Worm (Caenorhabditis elegans) whole organism, late embryonic: ENCODE measurements around the gene clh-4.

Experiments used
- C08G9.2 ChIP-seq: sonication (generic microtip); optimal IDR thresholded peaks from 2 replicates; lab custom pipeline; 2016; ENCODE audit warnings: mild to moderate bottlenecking, missing genetic modification characterization, moderate library complexity, missing compliant biosample characterization
- C38D4.7 ChIP-seq: fragments of 200-800 bp; sonication (Bioruptor generic); optimal IDR thresholded peaks from 2 replicates; lab custom pipeline; 2018; ENCODE audit warnings: mild to moderate bottlenecking, missing genetic modification characterization, moderate library complexity, missing compliant biosample characterization
- T23F11.4 ChIP-seq: fragments of 200-800 bp; sonication (Bioruptor generic); optimal IDR thresholded peaks from 2 replicates; lab custom pipeline; 2018; ENCODE audit warnings: mild to moderate bottlenecking, missing genetic modification characterization, missing compliant biosample characterization
- Y22D7AL.16 ChIP-seq: sonication (generic microtip); optimal IDR thresholded peaks from 2 replicates; lab custom pipeline; 2016; ENCODE audit warnings: missing genetic modification characterization, missing compliant biosample characterization
- ceh-14 ChIP-seq: sonication (generic microtip); optimal IDR thresholded peaks from 2 replicates; lab custom pipeline; 2016; ENCODE audit warnings: missing genotype, missing genetic modification characterization, missing compliant biosample characterization
- ceh-18 ChIP-seq: sonication (generic microtip); optimal IDR thresholded peaks from 2 replicates; lab custom pipeline; 2016; ENCODE audit warnings: missing genetic modification characterization, missing compliant biosample characterization
- ceh-30 ChIP-seq: fragments of 150-350 bp; optimal IDR thresholded peaks from 2 replicates; lab custom pipeline; 2014; ENCODE audit warnings: missing biosample characterization, missing genetic modification characterization
- ceh-34 ChIP-seq: sonication (generic microtip); optimal IDR thresholded peaks from 2 replicates; lab custom pipeline; 2016; ENCODE audit warnings: mild to moderate bottlenecking, missing genetic modification characterization, missing compliant biosample characterization
- ceh-45 ChIP-seq: fragments of 200-800 bp; sonication (Bioruptor generic); IDR thresholded peaks from 2 replicates; pipeline ENCODE4 v1.3.6; 2022; ENCODE audit warnings: missing genetic modification reagents, missing genetic modification characterization, missing compliant biosample characterization
- ceh-6 ChIP-seq: fragments of 200-800 bp; sonication (Bioruptor generic); optimal IDR thresholded peaks from 2 replicates; lab custom pipeline; 2018; ENCODE audit warnings: mild to moderate bottlenecking, missing genetic modification characterization, missing compliant biosample characterization
- ceh-9 ChIP-seq: sonication (generic microtip); optimal IDR thresholded peaks from 2 replicates; lab custom pipeline; 2016; ENCODE audit warnings: mild to moderate bottlenecking, missing genetic modification characterization, inconsistent platforms, missing compliant biosample characterization
- dve-1 ChIP-seq: sonication (generic microtip); optimal IDR thresholded peaks from 2 replicates; lab custom pipeline; 2017; ENCODE audit warnings: antibody characterized with exemption, mild to moderate bottlenecking, missing genetic modification characterization, missing compliant biosample characterization
- ets-4 ChIP-seq: sonication (generic microtip); optimal IDR thresholded peaks from 2 replicates; lab custom pipeline; 2016; ENCODE audit warnings: missing genetic modification characterization, missing compliant biosample characterization
- eyg-1 ChIP-seq: sonication (generic microtip); optimal IDR thresholded peaks from 2 replicates; lab custom pipeline; 2016; ENCODE audit warnings: missing genotype, missing genetic modification characterization, missing compliant biosample characterization
- fkh-10 ChIP-seq: fragments of 150-350 bp; optimal IDR thresholded peaks from 2 replicates; lab custom pipeline; 2014; ENCODE audit warnings: missing biosample characterization, missing genetic modification reagents, missing genetic modification characterization
- fkh-6 ChIP-seq: sonication (generic microtip); optimal IDR thresholded peaks from 2 replicates; lab custom pipeline; 2016; ENCODE audit warnings: missing genetic modification characterization, missing compliant biosample characterization
- gmeb-2 ChIP-seq: sonication (generic microtip); optimal IDR thresholded peaks from 2 replicates; lab custom pipeline; 2016; ENCODE audit warnings: missing genetic modification characterization, inconsistent platforms, missing compliant biosample characterization
- hlh-13 ChIP-seq: fragments of 200-800 bp; sonication (Bioruptor generic); optimal IDR thresholded peaks from 2 replicates; lab custom pipeline; 2018; ENCODE audit warnings: mild to moderate bottlenecking, missing genetic modification characterization, missing compliant biosample characterization
- hlh-15 ChIP-seq: sonication (generic microtip); optimal IDR thresholded peaks from 2 replicates; lab custom pipeline; 2016; ENCODE audit warnings: missing genetic modification characterization, missing compliant biosample characterization
- hlh-30 ChIP-seq: sonication (generic microtip); optimal IDR thresholded peaks from 2 replicates; lab custom pipeline; 2017; ENCODE audit warnings: antibody characterized with exemption, missing genetic modification characterization, missing compliant biosample characterization; ENCODE audit not compliant: insufficient read depth
- hlh-6 ChIP-seq: sonication (generic microtip); optimal IDR thresholded peaks from 2 replicates; lab custom pipeline; 2016; ENCODE audit warnings: missing genotype, missing genetic modification characterization, missing compliant biosample characterization
- lim-6 ChIP-seq: sonication (generic microtip); optimal IDR thresholded peaks from 2 replicates; lab custom pipeline; 2016; ENCODE audit warnings: missing genetic modification characterization, missing compliant biosample characterization
- npax-4 ChIP-seq: sonication (generic microtip); optimal IDR thresholded peaks from 2 replicates; lab custom pipeline; 2016; ENCODE audit warnings: missing genetic modification characterization, missing compliant biosample characterization
- pag-3 ChIP-seq: sonication (generic microtip); optimal IDR thresholded peaks from 2 replicates; lab custom pipeline; 2016; ENCODE audit warnings: missing compliant biosample characterization, missing genetic modification characterization, borderline replicate concordance
- pat-9 ChIP-seq: fragments of 200-800 bp; sonication (Bioruptor generic); optimal IDR thresholded peaks from 2 replicates; lab custom pipeline; 2018; ENCODE audit warnings: mild to moderate bottlenecking, missing genetic modification characterization, moderate library complexity, missing compliant biosample characterization
- pha-4 ChIP-seq: fragments of 150-350 bp; optimal IDR thresholded peaks from 2 replicates; lab custom pipeline; 2018; ENCODE audit warnings: missing biosample characterization, missing genetic modification reagents, missing genetic modification characterization
- pros-1 ChIP-seq: fragments of 150-350 bp; optimal IDR thresholded peaks from 2 replicates; lab custom pipeline; 2014; ENCODE audit warnings: missing biosample characterization, missing genetic modification reagents, missing genetic modification characterization
- rnt-1 ChIP-seq: sonication (generic microtip); optimal IDR thresholded peaks from 2 replicates; lab custom pipeline; 2016; ENCODE audit warnings: missing genetic modification characterization, missing compliant biosample characterization
- sdc-2 ChIP-seq: sonication (generic microtip); optimal IDR thresholded peaks from 2 replicates; lab custom pipeline; 2016; ENCODE audit warnings: missing genotype, missing genetic modification characterization, missing compliant biosample characterization
- unc-3 ChIP-seq, 2 experiments: fragments of 200-800 bp in 1 of 2; sonication (Bioruptor generic) in 1 of 2; sonication (generic microtip) in 1 of 2; conservative IDR thresholded peaks in 1 of 2; optimal IDR thresholded peaks in 1 of 2; 2 replicates each; pipeline versions ENCODE4 v1.3.6 to Lab custom; 2016 to 2022; ENCODE audit warnings: missing compliant biosample characterization in 2 of 2, missing genetic modification characterization in 2 of 2, missing genetic modification reagents in 1 of 2
- unc-55 ChIP-seq: sonication (generic microtip); optimal IDR thresholded peaks from 2 replicates; lab custom pipeline; 2017; ENCODE audit warnings: missing biosample characterization, missing genetic modification reagents, missing genetic modification characterization
- unc-86 ChIP-seq: sonication (generic microtip); optimal IDR thresholded peaks from 2 replicates; lab custom pipeline; 2016; ENCODE audit warnings: missing genetic modification characterization, missing compliant biosample characterization
- zip-5 ChIP-seq: sonication (generic microtip); optimal IDR thresholded peaks from 2 replicates; lab custom pipeline; 2016; ENCODE audit warnings: missing genetic modification characterization, missing compliant biosample characterization

clh-4 gene

DNA sequence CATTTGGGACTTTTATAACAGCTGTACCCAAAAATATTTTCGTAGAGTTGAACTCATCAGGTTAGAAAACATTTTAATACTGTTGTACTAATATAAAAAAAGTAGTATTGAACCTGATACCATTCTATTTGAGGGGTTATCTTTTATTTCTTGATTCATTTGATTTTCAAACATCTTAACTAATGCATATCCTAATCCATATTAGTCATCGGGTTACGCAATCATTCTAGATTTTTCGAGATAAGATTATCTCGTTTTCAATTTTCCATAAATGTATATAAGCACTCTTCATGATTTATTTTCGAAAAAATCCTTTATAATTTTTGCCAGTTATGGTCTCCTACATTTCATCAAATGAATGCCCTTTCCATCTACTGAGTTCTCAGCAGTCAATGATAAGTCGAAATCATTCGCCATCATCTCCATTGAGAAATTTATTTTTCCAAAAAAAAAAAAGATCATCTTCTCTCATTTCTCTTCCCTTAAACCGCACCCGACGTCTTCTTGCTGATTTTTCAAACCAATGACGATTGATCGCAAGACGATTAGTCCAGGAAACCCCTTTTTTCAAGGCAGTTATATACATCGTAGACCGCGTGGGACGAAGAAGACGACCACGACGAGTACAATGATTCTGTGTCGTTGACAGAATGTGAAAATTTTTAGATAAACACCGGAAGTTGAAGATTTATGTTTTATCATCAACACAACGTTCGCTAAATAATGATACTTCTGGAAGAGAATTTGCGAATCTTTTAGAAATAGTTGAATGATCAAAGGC, 38.2 kb upstream of the clh-4 start:
- TF ChIP-seq eyg-1 (tag; lab: Kevin White, UChicago) (no peak), pros-1 (tag; lab: Kevin White, UChicago) (no peak), sdc-2 (tag; lab: Kevin White, UChicago) (no peak), fkh-10 (no peak), hlh-30 (tag; lab: Kevin White, UChicago) (no peak), unc-55 (no peak), T23F11.4 (GFP tag; lab: Kevin White, UChicago) (no peak), C08G9.2 (no peak), hlh-15 (tag; lab: Kevin White, UChicago) (no peak), ceh-6 (GFP tag; lab: Kevin White, UChicago) (no peak), pag-3 (no peak), ceh-18 (tag; lab: Kevin White, UChicago) (no peak), ceh-9 (tag; lab: Kevin White, UChicago) (no peak), zip-5 (no peak)

- TF ChIP-seq unc-86 (tag; lab: Kevin White, UChicago) = no peak
- TF ChIP-seq rnt-1 (tag; lab: Kevin White, UChicago) = no peak
- no peak for TF ChIP-seq dve-1 (tag; lab: Kevin White, UChicago)
- no peak for TF ChIP-seq pha-4 (tag; lab: Kevin White, UChicago)
- TF ChIP-seq eyg-1 (tag; lab: Kevin White, UChicago) = no peak
- no peak for TF ChIP-seq lim-6
- no peak for TF ChIP-seq fkh-10
- no peak for TF ChIP-seq ets-4
- TF ChIP-seq C38D4.7 (GFP tag; lab: Kevin White, UChicago) = no peak
- TF ChIP-seq ceh-30 (tag; lab: Kevin White, UChicago) = no peak
- no peak for TF ChIP-seq gmeb-2 (tag; lab: Kevin White, UChicago)
- TF ChIP-seq hlh-15 (tag; lab: Kevin White, UChicago) = no peak
- no peak for TF ChIP-seq npax-4 (tag; lab: Kevin White, UChicago)
- no peak for TF ChIP-seq ceh-45
- no peak for TF ChIP-seq fkh-6 (tag; lab: Kevin White, UChicago)
- TF ChIP-seq pag-3 = no peak
- TF ChIP-seq hlh-13 = no peak
- TF ChIP-seq ceh-14 (tag; lab: Kevin White, UChicago) = no peak
- TF ChIP-seq, all 69 proteins: peak for 0
Observed at ce11 chrX:4137452-4138164, 37.2 kb upstream of the clh-4 start.

DNA sequence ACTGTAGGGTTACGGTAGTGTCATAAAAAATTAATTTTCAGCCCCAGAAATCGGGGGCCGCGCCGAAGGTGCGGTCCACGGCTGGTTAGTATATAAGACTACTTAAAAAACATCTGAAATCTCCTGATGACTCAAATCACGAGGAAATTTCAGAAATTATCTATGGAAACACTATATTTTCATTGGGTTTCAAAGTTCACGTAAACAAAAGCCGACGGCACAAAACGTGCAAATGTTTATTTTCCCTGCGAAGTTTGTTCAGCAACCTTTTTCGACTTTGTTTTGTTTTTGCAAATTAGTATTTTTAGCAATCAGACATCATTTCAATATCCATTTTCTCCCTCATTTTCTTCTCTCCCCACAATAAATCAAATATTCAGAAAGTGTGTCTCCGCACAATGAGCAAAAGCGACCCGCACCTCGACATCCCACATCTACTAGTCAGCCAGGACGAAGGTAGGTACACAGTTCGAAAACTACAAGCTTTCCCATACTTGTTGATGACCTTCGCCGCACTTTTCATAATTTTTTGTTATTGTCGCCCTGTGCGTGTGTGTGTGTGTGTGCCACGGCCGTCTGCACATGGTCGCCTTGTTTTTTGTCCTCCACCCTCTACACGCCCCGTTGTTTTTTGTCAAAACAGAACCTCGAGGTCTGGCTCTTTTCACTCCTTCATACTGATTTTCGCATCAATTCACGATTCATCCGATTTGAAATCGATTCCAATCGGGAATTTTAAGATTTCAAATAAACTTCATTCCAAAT, 36.4 kb upstream of the clh-4 start:
- no peak for TF ChIP-seq pha-4 (tag; lab: Kevin White, UChicago)

DNA sequence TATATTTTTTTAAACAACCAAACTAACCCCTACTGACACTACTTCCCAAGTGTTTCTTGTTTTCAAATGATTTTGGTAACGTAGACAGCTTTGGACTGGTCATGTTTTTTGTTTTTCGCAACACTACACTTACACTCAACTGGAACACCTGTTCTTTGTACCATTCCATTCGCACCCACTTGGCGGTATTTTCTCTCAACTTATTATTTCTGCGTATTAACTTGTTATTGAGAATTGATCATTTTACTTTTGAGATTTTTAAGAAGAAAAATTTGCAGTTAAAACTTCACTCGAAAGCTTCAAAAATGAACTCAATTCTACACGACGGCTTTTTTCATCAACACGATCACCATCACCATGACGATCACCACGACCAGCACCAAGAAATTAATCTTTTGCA, 34.5 kb upstream of the clh-4 start, which contains the start of gene ZK470.2:
TSS of gene ZK470.2 (plus strand) at position 301 of the 400 bp plus-strand sequence.
- TF ChIP-seq pat-9 (tag; lab: Kevin White, UChicago) (no peak), dve-1 (tag; lab: Kevin White, UChicago) (no peak), ceh-9 (tag; lab: Kevin White, UChicago) (no peak), pha-4 (tag; lab: Kevin White, UChicago) (no peak), sdc-2 (tag; lab: Kevin White, UChicago) (no peak), Y22D7AL.16 (tag; lab: Kevin White, UChicago) (no peak), ets-4 (no peak), ceh-34 (tag; lab: Kevin White, UChicago) (no peak), hlh-6 (tag; lab: Kevin White, UChicago) (no peak), unc-3 (GFP tag; conservative IDR thresholded peaks at IDR 0.05; lab: Robert Waterston, UW) (no peak), unc-3 (tag; optimal IDR thresholded peaks at IDR 0.05; lab: Kevin White, UChicago) (no peak)
